Fruit fly (Drosophila melanogaster) whole organism, embryonic: ENCODE results near the gene Cngl.
A peak's percentile ranks its signal among the peaks of the same experiment; 100 is the strongest.

Experiments used
- Abd-B ChIP-seq: fragments of 200-800 bp; sonication (Bioruptor generic); optimal IDR thresholded peaks from 2 replicates; lab custom pipeline; 2018; ENCODE audit warnings: missing biosample characterization, mild to moderate bottlenecking, missing genetic modification characterization, moderate library complexity
- Atf3 ChIP-seq: fragments of 200-800 bp; sonication (Bioruptor generic); optimal IDR thresholded peaks from 3 replicates; lab custom pipeline; 2016; ENCODE audit warnings: missing biosample characterization, missing genetic modification characterization
- CG10267 ChIP-seq: fragments of 200-800 bp; sonication (Bioruptor generic); optimal IDR thresholded peaks from 2 replicates; lab custom pipeline; 2018; ENCODE audit warnings: missing biosample characterization, mild to moderate bottlenecking, missing genetic modification characterization, moderate library complexity
- CG10274 ChIP-seq: fragments of 200-800 bp; sonication (Bioruptor generic); optimal IDR thresholded peaks from 3 replicates; lab custom pipeline; 2017; ENCODE audit warnings: missing biosample characterization, mild to moderate bottlenecking, missing genetic modification characterization
- CG10543 ChIP-seq: fragments of 200-800 bp; sonication (Bioruptor generic); optimal IDR thresholded peaks from 3 replicates; lab custom pipeline; 2017; ENCODE audit warnings: missing biosample characterization, mild to moderate bottlenecking, missing genetic modification characterization, moderate library complexity
- CG10959 ChIP-seq: fragments of 200-800 bp; sonication (Bioruptor generic); IDR thresholded peaks from 2 replicates; pipeline ENCODE4 v1.3.6; 2022; ENCODE audit warnings: missing biosample characterization, missing genetic modification characterization
- CG1233 ChIP-seq: fragments of 200-800 bp; sonication (Bioruptor generic); optimal IDR thresholded peaks from 4 replicates; lab custom pipeline; 2018; ENCODE audit warnings: missing biosample characterization, mild to moderate bottlenecking, missing genetic modification characterization
- CG12744 ChIP-seq: fragments of 200-800 bp; sonication (Bioruptor generic); optimal IDR thresholded peaks from 2 replicates; lab custom pipeline; 2016; ENCODE audit warnings: missing biosample characterization, missing genetic modification characterization
- CG12769 ChIP-seq: fragments of 200-800 bp; sonication (Bioruptor generic); optimal IDR thresholded peaks from 2 replicates; lab custom pipeline; 2019; ENCODE audit warnings: missing biosample characterization, mild to moderate bottlenecking, missing genetic modification characterization, moderate library complexity
- CG14014 ChIP-seq: fragments of 200-800 bp; sonication (Bioruptor generic); IDR thresholded peaks from 2 replicates; pipeline ENCODE4 v1.3.6; 2022; ENCODE audit warnings: missing biosample characterization, missing genetic modification characterization
- CG14441 ChIP-seq: fragments of 200-800 bp; sonication (Bioruptor generic); IDR thresholded peaks from 2 replicates; pipeline ENCODE4 v1.3.6; 2022; ENCODE audit warnings: missing biosample characterization, missing genetic modification characterization
- CG1603 ChIP-seq: fragments of 200-800 bp; sonication (Bioruptor generic); optimal IDR thresholded peaks from 2 replicates; lab custom pipeline; 2019; ENCODE audit warnings: missing biosample characterization, mild to moderate bottlenecking, missing genetic modification characterization, moderate library complexity
- CG18619 ChIP-seq: fragments of 200-800 bp; sonication (Bioruptor generic); optimal IDR thresholded peaks from 3 replicates; lab custom pipeline; 2017; ENCODE audit warnings: missing biosample characterization, mild to moderate bottlenecking, missing genetic modification characterization
- CG2129 ChIP-seq: fragments of 200-800 bp; sonication (Bioruptor generic); IDR thresholded peaks from 2 replicates; pipeline ENCODE4 v1.3.6; 2022; ENCODE audit warnings: missing biosample characterization, missing genetic modification characterization; ENCODE audit not compliant: partially characterized antibody
- CG3163 ChIP-seq: fragments of 200-800 bp; sonication (Bioruptor generic); optimal IDR thresholded peaks from 3 replicates; lab custom pipeline; 2016; ENCODE audit warnings: missing biosample characterization, missing genetic modification characterization
- CG33213 ChIP-seq: fragments of 200-800 bp; sonication (Bioruptor generic); optimal IDR thresholded peaks from 3 replicates; lab custom pipeline; 2016; ENCODE audit warnings: missing biosample characterization, missing genetic modification characterization
- CG43689 ChIP-seq: fragments of 200-800 bp; sonication (Bioruptor generic); IDR thresholded peaks from 2 replicates; pipeline ENCODE4 v1.3.6; 2022; ENCODE audit warnings: missing biosample characterization, missing genetic modification characterization
- CG4404 ChIP-seq: fragments of 200-800 bp; sonication (Bioruptor generic); IDR thresholded peaks from 2 replicates; pipeline ENCODE4 v1.3.6; 2022; ENCODE audit warnings: missing biosample characterization, missing genetic modification characterization
- CG6813 ChIP-seq: fragments of 200-800 bp; sonication (Bioruptor generic); optimal IDR thresholded peaks from 2 replicates; lab custom pipeline; 2017; ENCODE audit warnings: missing biosample characterization, missing genetic modification characterization, mild to moderate bottlenecking, moderate library complexity, missing genetic modification reagents
- CG7357 ChIP-seq: fragments of 200-800 bp; sonication (Bioruptor generic); IDR thresholded peaks from 3 replicates; pipeline ENCODE4 v1.3.6; 2022; ENCODE audit warnings: missing biosample characterization, missing genetic modification characterization
- CG8089 ChIP-seq: fragments of 200-800 bp; sonication (Bioruptor generic); optimal IDR thresholded peaks from 3 replicates; lab custom pipeline; 2016; ENCODE audit warnings: missing biosample characterization, missing genetic modification characterization
- CG8388 ChIP-seq: fragments of 200-800 bp; sonication (Bioruptor generic); optimal IDR thresholded peaks from 2 replicates; lab custom pipeline; 2019; ENCODE audit warnings: missing biosample characterization, mild to moderate bottlenecking, missing genetic modification characterization, moderate library complexity
- CG8478 ChIP-seq: fragments of >200 bp; optimal IDR thresholded peaks from 2 replicates; lab custom pipeline; 2018
- CG8924 ChIP-seq: fragments of 200-800 bp; optimal IDR thresholded peaks from 3 replicates; lab custom pipeline; 2019; ENCODE audit warnings: missing biosample characterization, mild to moderate bottlenecking, missing genetic modification characterization, moderate library complexity
- CG9437 ChIP-seq: fragments of 200-800 bp; sonication (Bioruptor generic); optimal IDR thresholded peaks from 2 replicates; lab custom pipeline; 2018; ENCODE audit warnings: missing biosample characterization, mild to moderate bottlenecking, missing genetic modification characterization
- CG9876 ChIP-seq: fragments of 200-800 bp; sonication (Bioruptor generic); optimal IDR thresholded peaks from 2 replicates; lab custom pipeline; 2016; ENCODE audit warnings: missing biosample characterization, missing genetic modification characterization
- CkIIα-i1 ChIP-seq: fragments of 200-800 bp; sonication (Bioruptor generic); IDR thresholded peaks from 2 replicates; pipeline ENCODE4 v1.3.6; 2022; ENCODE audit warnings: missing biosample characterization, missing genetic modification characterization
- Dbx ChIP-seq: fragments of 200-800 bp; sonication (Bioruptor generic); IDR thresholded peaks from 3 replicates; pipeline ENCODE4 v1.3.6; 2022; ENCODE audit warnings: missing biosample characterization, missing genetic modification characterization
- Dek ChIP-seq: fragments of 200-800 bp; sonication (Bioruptor generic); optimal IDR thresholded peaks from 3 replicates; lab custom pipeline; 2019; ENCODE audit warnings: missing biosample characterization, mild to moderate bottlenecking, missing genetic modification characterization, moderate library complexity
- Dp ChIP-seq: fragments of 200-800 bp; sonication (Bioruptor generic); optimal IDR thresholded peaks from 2 replicates; lab custom pipeline; 2018; ENCODE audit warnings: missing biosample characterization, mild to moderate bottlenecking, missing genetic modification characterization, moderate library complexity
- Ets65A ChIP-seq: fragments of 200-800 bp; sonication (Bioruptor generic); peaks from one replicate; lab custom pipeline; 2016; ENCODE audit warnings: missing biosample characterization, missing genetic modification characterization
- HLH54F ChIP-seq: fragments of 200-800 bp; sonication (Bioruptor generic); optimal IDR thresholded peaks from 3 replicates; lab custom pipeline; 2016; ENCODE audit warnings: missing biosample characterization, missing genetic modification characterization
- Hand ChIP-seq: fragments of 200-800 bp; sonication (Bioruptor generic); optimal IDR thresholded peaks from 2 replicates; lab custom pipeline; 2017; ENCODE audit warnings: mild to moderate bottlenecking, missing biosample characterization, missing genetic modification reagents, missing genetic modification characterization
- Jarid2 ChIP-seq: fragments of 200-800 bp; sonication (Bioruptor generic); optimal IDR thresholded peaks from 3 replicates; lab custom pipeline; 2017; ENCODE audit warnings: mild to moderate bottlenecking, missing biosample characterization, missing genetic modification reagents, missing genetic modification characterization
- MESR4 ChIP-seq: fragments of 200-800 bp; sonication (Bioruptor generic); optimal IDR thresholded peaks from 2 replicates; lab custom pipeline; 2018; ENCODE audit warnings: missing biosample characterization, mild to moderate bottlenecking, missing genetic modification characterization, moderate library complexity
- NfI ChIP-seq: fragments of 200-800 bp; sonication (Bioruptor generic); optimal IDR thresholded peaks from 3 replicates; lab custom pipeline; 2018; ENCODE audit warnings: missing biosample characterization, mild to moderate bottlenecking, missing genetic modification characterization, moderate library complexity
- Ravus ChIP-seq: fragments of 200-800 bp; sonication (Bioruptor generic); IDR thresholded peaks from 2 replicates; pipeline ENCODE4 v1.3.6; 2022; ENCODE audit warnings: missing biosample characterization, missing genetic modification characterization
- aop ChIP-seq: fragments of 200-800 bp; sonication (Bioruptor generic); IDR thresholded peaks from 2 replicates; pipeline ENCODE4 v1.3.6; 2022; ENCODE audit warnings: missing biosample characterization, missing genetic modification characterization
- bowl ChIP-seq: fragments of 200-800 bp; sonication (Bioruptor generic); IDR thresholded peaks from 2 replicates; pipeline ENCODE4 v1.3.6; 2022; ENCODE audit warnings: missing biosample characterization, missing genetic modification characterization
- cad ChIP-seq: fragments of >200 bp; optimal IDR thresholded peaks from 2 replicates; lab custom pipeline; 2017; ENCODE audit warnings: missing biosample characterization, missing genetic modification characterization
- disco-r ChIP-seq: fragments of 200-800 bp; sonication (Bioruptor generic); optimal IDR thresholded peaks from 2 replicates; lab custom pipeline; 2016; ENCODE audit warnings: missing biosample characterization, missing genetic modification characterization
- ems ChIP-seq: fragments of 200-800 bp; sonication (Bioruptor generic); optimal IDR thresholded peaks from 3 replicates; lab custom pipeline; 2016; ENCODE audit warnings: missing biosample characterization, missing genetic modification characterization
- ewg ChIP-seq: fragments of 200-800 bp; sonication (Bioruptor generic); optimal IDR thresholded peaks from 3 replicates; lab custom pipeline; 2017; ENCODE audit warnings: mild to moderate bottlenecking, missing biosample characterization, missing genetic modification reagents, missing genetic modification characterization
- fd102C ChIP-seq: fragments of 200-800 bp; sonication (Bioruptor generic); optimal IDR thresholded peaks from 2 replicates; lab custom pipeline; 2018; ENCODE audit warnings: missing biosample characterization, mild to moderate bottlenecking, missing genetic modification characterization, moderate library complexity
- grn ChIP-seq: fragments of 200-800 bp; sonication (Bioruptor generic); optimal IDR thresholded peaks from 3 replicates; lab custom pipeline; 2017; ENCODE audit warnings: missing biosample characterization, missing genetic modification characterization
- h ChIP-seq: fragments of >200 bp; optimal IDR thresholded peaks from 2 replicates; lab custom pipeline; 2017
- knrl ChIP-seq: fragments of 200-800 bp; sonication (Bioruptor generic); IDR thresholded peaks from 3 replicates; pipeline ENCODE4 v1.3.6; 2022; ENCODE audit warnings: missing biosample characterization, missing genetic modification characterization; ENCODE audit not compliant: partially characterized antibody
- oc ChIP-seq: fragments of 200-800 bp; sonication (Bioruptor generic); optimal IDR thresholded peaks from 2 replicates; lab custom pipeline; 2018; ENCODE audit warnings: missing biosample characterization, mild to moderate bottlenecking, missing genetic modification characterization, moderate library complexity
- phol ChIP-seq: fragments of 200-800 bp; sonication (Bioruptor generic); optimal IDR thresholded peaks from 3 replicates; lab custom pipeline; 2018; ENCODE audit warnings: missing biosample characterization, mild to moderate bottlenecking, missing genetic modification characterization, moderate library complexity
- psq ChIP-seq: fragments of 200-800 bp; sonication (Bioruptor generic); optimal IDR thresholded peaks from 2 replicates; lab custom pipeline; 2017; ENCODE audit warnings: missing biosample characterization, missing genetic modification characterization
- ro ChIP-seq: fragments of 200-800 bp; sonication (Bioruptor generic); IDR thresholded peaks from 2 replicates; pipeline ENCODE4 v1.3.6; 2022; ENCODE audit warnings: missing biosample characterization, missing genetic modification characterization
- zen ChIP-seq: fragments of 200-800 bp; sonication (Bioruptor generic); optimal IDR thresholded peaks from 3 replicates; lab custom pipeline; 2018; ENCODE audit warnings: missing biosample characterization, mild to moderate bottlenecking, missing genetic modification characterization, moderate library complexity
- zen2 ChIP-seq: fragments of 200-800 bp; sonication (Bioruptor generic); IDR thresholded peaks from 3 replicates; pipeline ENCODE4 v1.3.6; 2022; ENCODE audit warnings: missing biosample characterization, missing genetic modification characterization; ENCODE audit not compliant: partially characterized antibody

Cngl gene

dm6 chrX:15475367-15475789 is 34.3 kb upstream of the Cngl start, which contains the start of gene mh:
TSS of gene mh (minus strand) at chrX:15475400.
- no peak for TF ChIP-seq fd102C (GFP tag; lab: Kevin White, UChicago)
- no peak for TF ChIP-seq psq (GFP tag; lab: Kevin White, UChicago)
- no peak for TF ChIP-seq CG14014 (GFP tag; lab: Robert Waterston, UW)
- TF ChIP-seq zen2 (GFP tag; lab: Robert Waterston, UW) = no peak
- TF ChIP-seq Atf3 (GFP tag; lab: Kevin White, UChicago) = no peak
- no peak for TF ChIP-seq CG10959 (GFP tag; lab: Robert Waterston, UW)
- no peak for TF ChIP-seq aop
- no peak for TF ChIP-seq CG10267
- no peak for TF ChIP-seq CG8089
- TF ChIP-seq Ravus (GFP tag; lab: Robert Waterston, UW) = no peak
- TF ChIP-seq ewg (GFP tag; lab: Kevin White, UChicago) = peak; percentile 60
- TF ChIP-seq CG9876 (GFP tag; lab: Kevin White, UChicago) = no peak
- no peak for TF ChIP-seq CG1233 (GFP tag; lab: Kevin White, UChicago)
- no peak for TF ChIP-seq CG3163 (GFP tag; lab: Kevin White, UChicago)
- no peak for TF ChIP-seq h (lab: Kevin White, UChicago)
- TF ChIP-seq CG8388 (GFP tag; lab: Kevin White, UChicago) = no peak
- TF ChIP-seq cad (GFP tag; lab: Kevin White, UChicago) = no peak
- TF ChIP-seq CG43689 (GFP tag; lab: Robert Waterston, UW) = no peak
- TF ChIP-seq grn = no peak
- TF ChIP-seq MESR4 (GFP tag; lab: Kevin White, UChicago) = no peak
- TF ChIP-seq CG9437 (GFP tag; lab: Kevin White, UChicago) = peak; percentile 52
- TF ChIP-seq CG10543 (GFP tag; lab: Kevin White, UChicago) = no peak
- no peak for TF ChIP-seq disco-r (GFP tag; lab: Kevin White, UChicago)
- TF ChIP-seq CG18619 (GFP tag; lab: Kevin White, UChicago) = no peak
- no peak for TF ChIP-seq ro (GFP tag; lab: Robert Waterston, UW)
- no peak for TF ChIP-seq CG2129
- TF ChIP-seq Jarid2 (GFP tag; lab: Kevin White, UChicago) = no peak
- TF ChIP-seq CG7357 (GFP tag; lab: Robert Waterston, UW) = no peak
- no peak for TF ChIP-seq CG8478 (lab: Kevin White, UChicago)
- TF ChIP-seq Ets65A = no peak
- no peak for TF ChIP-seq CG10274
- TF ChIP-seq Hand (GFP tag; lab: Kevin White, UChicago) = no peak
- TF ChIP-seq CG4404 = no peak
- TF ChIP-seq CG1603 (tag; lab: Kevin White, UChicago) = no peak
- no peak for TF ChIP-seq oc
- TF ChIP-seq CG12744 (GFP tag; lab: Kevin White, UChicago) = no peak
- no peak for TF ChIP-seq CkIIα-i1 (GFP tag; lab: Robert Waterston, UW)
- no peak for TF ChIP-seq ems (GFP tag; lab: Kevin White, UChicago)
- peak; percentile 30; the same call in 1 of the 2 replicates for TF ChIP-seq CG14441
- TF ChIP-seq Dp (GFP tag; lab: Kevin White, UChicago) = peak; percentile 77
- TF ChIP-seq CG12769 (tag; lab: Kevin White, UChicago) = no peak
- no peak for TF ChIP-seq HLH54F
- no peak for TF ChIP-seq CG8924 (tag; lab: Kevin White, UChicago)
- TF ChIP-seq phol (tag; lab: Kevin White, UChicago) = peak; percentile 51
- peak; percentile 59 for TF ChIP-seq knrl (GFP tag; lab: Robert Waterston, UW)
- peak; percentile 64 for TF ChIP-seq Abd-B
- no peak for TF ChIP-seq CG33213 (GFP tag; lab: Kevin White, UChicago)
- no peak for TF ChIP-seq CG6813 (GFP tag; lab: Kevin White, UChicago)
- no peak for TF ChIP-seq Dek
- TF ChIP-seq zen = no peak
- no peak for TF ChIP-seq bowl (GFP tag; lab: Robert Waterston, UW)
- TF ChIP-seq NfI (GFP tag; lab: Kevin White, UChicago) = no peak
- no peak for TF ChIP-seq Dbx (GFP tag; lab: Robert Waterston, UW)
